Fruit fly (Drosophila melanogaster): ENCODE data around the gene CG31323.

- TF ChIP-seq CG6854 (GFP tag; optimal IDR thresholded peaks at IDR 0.05), result no peak
- no peak for TF ChIP-seq CG6792 (GFP tag; optimal IDR thresholded peaks at IDR 0.05)
These were observed 44.6 kb upstream of the CG31323 start, which contains the start of gene CG14556 for dm6 chr3R:26125838-26126709.
